Worm (Caenorhabditis elegans) whole organism, L1 larva: ENCODE results near the gene ndua-1.

Experiments
- aha-1 ChIP-seq: fragments of 150-350 bp; optimal IDR thresholded peaks from 2 replicates; lab custom pipeline; 2014; ENCODE audit warnings: missing biosample characterization, missing genetic modification characterization
- ceh-82 ChIP-seq, 3 experiments: fragments of 150-350 bp in 1 of 3; sonication (generic microtip) in 2 of 3; optimal IDR thresholded peaks; 2 replicates each; lab custom pipeline; 2014 to 2017; ENCODE audit warnings: missing biosample characterization in 3 of 3, missing genetic modification characterization in 3 of 3
- fkh-4 ChIP-seq: sonication (generic microtip); optimal IDR thresholded peaks from 2 replicates; lab custom pipeline; 2016; ENCODE audit warnings: missing compliant biosample characterization, missing genetic modification characterization, borderline replicate concordance
- nhr-237 ChIP-seq: fragments of 150-350 bp; optimal IDR thresholded peaks from 2 replicates; lab custom pipeline; 2014; ENCODE audit warnings: missing biosample characterization, missing genetic modification characterization
- pag-3 ChIP-seq: sonication (generic microtip); optimal IDR thresholded peaks from 2 replicates; lab custom pipeline; 2017; ENCODE audit warnings: missing genetic modification characterization, mild to moderate bottlenecking, missing compliant biosample characterization, antibody characterized with exemption, borderline replicate concordance; ENCODE audit not compliant: insufficient read depth
- pqm-1 ChIP-seq: sonication (generic microtip); optimal IDR thresholded peaks from 3 replicates; lab custom pipeline; 2017; ENCODE audit warnings: missing biosample characterization, missing genetic modification characterization
- rnt-1 ChIP-seq: sonication (generic microtip); optimal IDR thresholded peaks from 2 replicates; lab custom pipeline; 2016; ENCODE audit warnings: mild to moderate bottlenecking, missing genetic modification characterization, moderate library complexity, missing compliant biosample characterization
- skn-1 ChIP-seq: fragments of 150-350 bp; optimal IDR thresholded peaks from 2 replicates; lab custom pipeline; 2014; ENCODE audit warnings: missing biosample characterization, missing genetic modification characterization
- tbx-2 ChIP-seq: sonication (generic microtip); optimal IDR thresholded peaks from 2 replicates; lab custom pipeline; 2016; ENCODE audit warnings: missing genetic modification characterization, missing compliant biosample characterization
- ztf-11 ChIP-seq, 2 experiments: sonication (generic microtip); optimal IDR thresholded peaks; 2 replicates each; lab custom pipeline; 2016 to 2017; ENCODE audit warnings: missing genetic modification characterization in 2 of 2, missing biosample characterization in 1 of 2, missing compliant biosample characterization in 1 of 2

DNA sequence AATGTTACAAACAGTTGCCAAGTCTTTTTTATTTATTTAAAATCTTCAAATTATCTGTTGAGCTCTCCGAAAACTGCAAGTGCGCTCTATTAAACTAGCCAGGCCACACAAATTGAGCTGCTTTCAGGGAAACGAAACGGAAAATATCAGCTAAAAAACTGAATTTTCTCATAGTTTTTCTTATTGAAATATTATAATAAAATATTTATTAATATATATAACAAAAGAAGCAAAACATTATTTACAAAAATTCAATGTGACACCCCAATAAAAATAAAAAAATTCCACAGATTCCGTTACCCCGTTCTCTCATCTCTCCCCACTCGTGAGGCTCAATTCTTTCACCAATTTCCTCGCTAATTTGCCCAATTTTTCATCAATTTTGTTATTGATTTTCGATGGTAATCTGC, 19.1 kb downstream of the ndua-1 start:
- no peak for TF ChIP-seq aha-1 (tag; lab: Kevin White, UChicago)
- TF ChIP-seq rnt-1 (tag; lab: Kevin White, UChicago) = no peak
- TF ChIP-seq ceh-82 (tag; optimal IDR thresholded peaks at IDR 0.05; lab: Kevin White, UChicago) = peak in 2 of 3 experiments; percentile 5 to 13
- TF ChIP-seq nhr-237 = no peak
- TF ChIP-seq ztf-11 (tag; optimal IDR thresholded peaks at IDR 0.05; lab: Kevin White, UChicago) = no peak
- no peak for TF ChIP-seq pag-3 (tag; lab: Kevin White, UChicago)
- TF ChIP-seq fkh-4 (tag; lab: Kevin White, UChicago) = no peak
- no peak for TF ChIP-seq pqm-1
- peak; percentile 34 for TF ChIP-seq tbx-2 (tag; lab: Kevin White, UChicago)
- TF ChIP-seq skn-1 (tag; lab: Kevin White, UChicago) = no peak
